Fruit fly (Drosophila melanogaster): ENCODE data around the gene CG31266.

CG31266 gene

DNA sequence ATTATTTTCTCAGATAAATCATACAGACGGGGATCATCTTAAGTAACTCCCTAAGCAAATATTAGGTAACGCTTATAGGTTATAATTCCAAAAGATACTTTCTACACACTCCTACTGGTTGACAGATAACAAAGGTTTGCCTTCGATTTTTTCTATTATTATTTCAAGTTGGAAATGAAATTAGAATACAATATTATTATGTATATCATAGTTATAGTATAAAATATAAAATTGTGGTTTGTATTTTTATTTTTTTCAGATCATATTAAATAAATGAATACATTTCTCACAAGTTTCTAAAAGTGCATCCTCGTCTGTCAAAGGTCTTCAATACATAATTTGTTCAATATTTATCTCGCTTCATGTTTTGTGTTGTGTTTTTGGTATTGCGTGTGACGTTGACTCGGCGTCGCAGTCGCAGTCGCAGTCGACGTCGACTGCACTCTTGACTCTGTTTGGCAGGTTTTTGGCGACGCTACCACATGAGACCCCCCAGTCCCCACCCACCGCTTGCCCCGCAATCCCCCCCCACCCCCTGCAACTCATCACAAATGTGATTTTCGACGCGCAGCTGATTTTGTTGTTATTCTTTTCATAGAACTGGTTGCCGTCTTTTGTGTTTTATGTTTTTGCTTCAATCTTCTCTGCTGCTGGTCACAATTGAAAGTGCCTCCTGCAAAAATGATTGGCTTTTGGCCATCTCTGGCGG lies 9.5 kb upstream of the CG31266 start (continued):
- TF ChIP-seq fd3F (GFP tag; optimal IDR thresholded peaks at IDR 0.05): no peak
- no peak for TF ChIP-seq eyg (GFP tag; optimal IDR thresholded peaks at IDR 0.05)
- TF ChIP-seq Eip74EF (GFP tag; optimal IDR thresholded peaks at IDR 0.05): no peak
- 0 out of 2 replicates have a peak, but pooled peaks have one; percentile 37 for TF ChIP-seq CG31441 (GFP tag; IDR thresholded peaks at IDR 0.05)
- TF ChIP-seq nau (GFP tag; optimal IDR thresholded peaks at IDR 0.05): no peak
- TF ChIP-seq corto (GFP tag; optimal IDR thresholded peaks at IDR 0.05): no peak
- TF ChIP-seq danr (GFP tag; IDR thresholded peaks at IDR 0.05): no peak
- no peak for TF ChIP-seq fd64A (GFP tag; optimal IDR thresholded peaks at IDR 0.05)
- no peak for TF ChIP-seq CG10209 (GFP tag; optimal IDR thresholded peaks at IDR 0.05)
- TF ChIP-seq CG17328 (GFP tag; IDR thresholded peaks at IDR 0.05): no peak

DNA sequence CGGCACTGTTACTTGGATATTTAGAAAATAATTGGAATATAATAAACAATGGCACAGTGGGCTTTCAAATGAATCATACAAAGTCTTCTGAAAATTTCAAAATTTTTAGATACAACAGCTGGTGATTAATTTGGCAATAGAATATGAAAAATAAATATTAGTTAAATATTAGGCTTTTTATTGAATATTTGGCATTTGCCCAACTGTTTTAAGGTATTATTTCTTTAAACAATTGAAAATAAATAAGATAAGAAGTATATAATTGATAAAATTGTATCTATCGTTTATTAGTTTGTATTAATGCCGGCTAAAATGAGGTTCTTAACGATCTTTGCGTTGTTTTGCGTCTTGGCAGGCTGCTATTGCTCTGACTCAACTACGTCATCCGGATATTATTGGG lies 8.3 kb upstream of the CG31266 start, which contains the start of gene CG45079:
TSS of gene CG45079 (plus strand) at position 301 of the 400 bp plus-strand sequence.
- TF ChIP-seq sob (GFP tag; IDR thresholded peaks at IDR 0.05) (no peak), mam (GFP tag; optimal IDR thresholded peaks at IDR 0.05) (no peak), CG8765 (GFP tag; IDR thresholded peaks at IDR 0.05) (no peak)

DNA sequence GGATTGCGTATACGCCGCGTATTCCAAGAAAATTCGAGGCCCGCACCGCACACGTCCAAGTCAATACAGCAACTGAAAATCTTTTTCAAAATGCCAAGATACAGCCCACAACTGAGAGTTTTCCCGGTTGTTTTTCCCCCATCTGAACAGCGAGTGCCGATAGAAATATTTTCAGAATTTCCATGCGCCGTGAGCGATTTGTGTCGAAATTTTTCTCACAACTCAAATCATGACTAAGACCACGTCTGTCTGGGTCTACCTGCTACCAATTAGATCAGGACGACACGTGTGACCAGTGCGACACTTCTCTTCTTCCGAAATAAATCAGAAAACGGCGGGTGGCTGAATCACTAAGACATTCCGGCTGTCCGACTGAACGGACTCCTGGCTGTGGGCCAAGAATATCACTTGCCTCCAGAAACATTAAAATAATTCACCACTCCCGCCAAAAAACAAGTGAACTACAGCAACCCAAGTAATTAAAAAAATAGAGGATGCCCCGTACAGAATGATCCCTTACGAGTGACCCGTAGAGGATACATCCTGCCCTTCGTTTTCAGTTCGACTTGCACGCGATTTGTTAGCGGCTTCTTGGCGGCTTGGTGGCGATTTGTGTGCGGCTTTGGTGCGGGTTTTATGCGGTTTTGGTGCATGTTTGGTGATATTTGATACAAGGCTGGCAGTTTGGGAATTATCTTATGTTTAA lies 7.0 kb upstream of the CG31266 start, which contains the start of gene cher:
TSS of gene cher (minus strand) at position 51 of the 706 bp plus-strand sequence.
- TF ChIP-seq sd (tag; optimal IDR thresholded peaks at IDR 0.05): peak; percentile 53
- peak; percentile 97 for TF ChIP-seq CG8359 (GFP tag; optimal IDR thresholded peaks at IDR 0.05; ENCODE audit: borderline replicate concordance)
- TF ChIP-seq Ets65A (GFP tag): peak; percentile 47
- TF ChIP-seq cwo (GFP tag; optimal IDR thresholded peaks at IDR 0.05): peak; percentile 30
- TF ChIP-seq Med (GFP tag): peak; percentile 61
- no peak for TF ChIP-seq CG12391 (tag; optimal IDR thresholded peaks at IDR 0.05)

DNA sequence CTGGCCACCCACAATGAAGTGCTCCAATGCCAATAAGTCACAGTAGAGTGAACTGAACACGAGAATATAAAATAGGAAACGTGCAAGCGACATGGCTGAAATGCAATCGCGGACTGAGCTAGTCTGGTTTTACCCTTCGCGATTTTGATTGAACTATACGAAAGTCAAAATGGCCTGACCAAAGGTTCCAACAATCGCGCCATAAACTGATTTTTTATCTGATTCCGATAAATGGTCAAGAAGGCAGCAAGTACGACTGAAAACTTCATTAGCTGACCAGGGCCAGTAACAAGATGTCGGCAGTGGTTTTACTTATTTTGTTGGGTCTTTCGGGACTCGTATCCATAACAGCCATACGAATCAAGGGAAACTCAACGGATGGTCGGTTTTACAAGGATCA lies 5.6 kb upstream of the CG31266 start, which contains the start of the genes CG17477 and CG31269:
TSS of gene CG17477 (minus strand) at position 101 of the 400 bp plus-strand sequence.
TSS of gene CG31269 (plus strand) at position 289 of the 400 bp plus-strand sequence.
- TF ChIP-seq Asciz (GFP tag; optimal IDR thresholded peaks at IDR 0.05) (no peak), Trl (optimal IDR thresholded peaks at IDR 0.05) (no peak), Trl (GFP tag; optimal IDR thresholded peaks at IDR 0.05) (no peak), gsb (GFP tag; IDR thresholded peaks at IDR 0.05) (no peak), Drgx (GFP tag; IDR thresholded peaks at IDR 0.05) (no peak), zf30C (GFP tag; optimal IDR thresholded peaks at IDR 0.05) (no peak), CG15269 (tag; optimal IDR thresholded peaks at IDR 0.05) (no peak), CG8290 (GFP tag; optimal IDR thresholded peaks at IDR 0.05) (no peak), CG8290 (tag; optimal IDR thresholded peaks at IDR 0.05) (no peak), schlank (tag; optimal IDR thresholded peaks at IDR 0.05) (no peak), ac (GFP tag; optimal IDR thresholded peaks at IDR 0.05) (no peak), CG7839 (tag; optimal IDR thresholded peaks at IDR 0.05) (no peak), trh (GFP tag; optimal IDR thresholded peaks at IDR 0.05) (no peak), CG16815 (GFP tag; optimal IDR thresholded peaks at IDR 0.05) (no peak), CG10267 (tag; optimal IDR thresholded peaks at IDR 0.05) (no peak)
